Fruit fly (Drosophila melanogaster) whole organism: Measurements from ENCODE around the gene Desi.

ENCODE experiments used
- CG8478 ChIP-seq: fragments of >200 bp; optimal IDR thresholded peaks from 2 replicates; lab custom pipeline; 2018; ENCODE audit warnings: inconsistent platforms
- Dll ChIP-seq: fragments of >200 bp; optimal IDR thresholded peaks from 2 replicates; lab custom pipeline; 2017
- EcR ChIP-seq, 2 experiments: fragments of >200 bp; optimal IDR thresholded peaks; 2 replicates each; lab custom pipeline; 2017; ENCODE audit warnings: missing biosample characterization in 2 of 2, missing genetic modification characterization in 2 of 2, missing genetic modification reagents in 2 of 2
- pan ChIP-seq: fragments of >200 bp; optimal IDR thresholded peaks from 2 replicates; lab custom pipeline; 2017
- psq ChIP-seq: fragments of >200 bp; optimal IDR thresholded peaks from 2 replicates; lab custom pipeline; 2017
- usp ChIP-seq: fragments of >200 bp; optimal IDR thresholded peaks from 2 replicates; lab custom pipeline; 2017; ENCODE audit warnings: missing biosample characterization, missing genetic modification characterization, mixed read lengths

dm6 chr3R:10760966-10761855, 18.2 kb upstream of the Desi start, which contains the start of the genes MED7 and Cap-H2:
- TF ChIP-seq usp (GFP tag; lab: Kevin White, UChicago) (no peak), pan (lab: Kevin White, UChicago) (no peak), EcR (GFP tag; optimal IDR thresholded peaks at IDR 0.05; lab: Kevin White, UChicago) (no peak), Dll (lab: Kevin White, UChicago) (no peak), psq (peak; percentile 6), CG8478 (lab: Kevin White, UChicago) (no peak)
